Fruit fly (Drosophila melanogaster) whole organism, adult: Measurements from ENCODE around the gene Pif1.

ENCODE experiments used
- CG12768 ChIP-seq: fragments of 200-800 bp; sonication (Bioruptor generic); optimal IDR thresholded peaks from 2 replicates; lab custom pipeline; 2017; ENCODE audit warnings: missing biosample characterization, missing genetic modification characterization, mild to moderate bottlenecking, moderate library complexity, missing genetic modification reagents
- CG14711 ChIP-seq: fragments of 200-800 bp; sonication (Bioruptor generic); optimal IDR thresholded peaks from 2 replicates; lab custom pipeline; 2018; ENCODE audit warnings: missing biosample characterization, mild to moderate bottlenecking, missing genetic modification characterization, moderate library complexity
- CG1620 ChIP-seq: fragments of 200-800 bp; sonication (Bioruptor generic); optimal IDR thresholded peaks from 2 replicates; lab custom pipeline; 2016; ENCODE audit warnings: missing biosample characterization, missing genetic modification characterization
- CG33017 ChIP-seq: fragments of 200-800 bp; sonication (Bioruptor generic); optimal IDR thresholded peaks from 2 replicates; lab custom pipeline; 2018; ENCODE audit warnings: missing biosample characterization, mild to moderate bottlenecking, missing genetic modification characterization, moderate library complexity
- CG5204 ChIP-seq: fragments of 200-800 bp; sonication (Bioruptor generic); optimal IDR thresholded peaks from 2 replicates; lab custom pipeline; 2016; ENCODE audit warnings: missing biosample characterization, missing genetic modification characterization
- CG7045 ChIP-seq: fragments of 200-800 bp; sonication (Bioruptor generic); optimal IDR thresholded peaks from 2 replicates; lab custom pipeline; 2017; ENCODE audit warnings: missing biosample characterization, mild to moderate bottlenecking, missing genetic modification characterization
- CG7101 ChIP-seq: fragments of 200-800 bp; sonication (Bioruptor generic); optimal IDR thresholded peaks from 2 replicates; lab custom pipeline; 2018; ENCODE audit warnings: missing biosample characterization, mild to moderate bottlenecking, missing genetic modification characterization, moderate library complexity
- Clk ChIP-seq: fragments of 200-800 bp; sonication (Bioruptor generic); optimal IDR thresholded peaks from 2 replicates; lab custom pipeline; 2017; ENCODE audit warnings: missing biosample characterization, missing genetic modification characterization
- Crg-1 ChIP-seq: fragments of 200-800 bp; sonication (Bioruptor generic); optimal IDR thresholded peaks from 2 replicates; lab custom pipeline; 2016; ENCODE audit warnings: missing biosample characterization, missing genetic modification characterization
- Hr96 ChIP-seq: fragments of 200-800 bp; sonication (Bioruptor generic); optimal IDR thresholded peaks from 2 replicates; lab custom pipeline; 2016; ENCODE audit warnings: missing biosample characterization, missing genetic modification characterization
- Mnt ChIP-seq: fragments of 200-800 bp; sonication (Bioruptor generic); optimal IDR thresholded peaks from 2 replicates; lab custom pipeline; 2016; ENCODE audit warnings: missing biosample characterization, mild to moderate bottlenecking, missing genetic modification characterization
- bab1 ChIP-seq: fragments of 200-800 bp; sonication (Bioruptor generic); optimal IDR thresholded peaks from 3 replicates; lab custom pipeline; 2019; ENCODE audit warnings: missing biosample characterization, mild to moderate bottlenecking, missing genetic modification characterization, moderate library complexity
- cic ChIP-seq: fragments of 200-800 bp; sonication (Bioruptor generic); optimal IDR thresholded peaks from 2 replicates; lab custom pipeline; 2017; ENCODE audit warnings: missing biosample characterization, mild to moderate bottlenecking, missing genetic modification characterization, moderate library complexity
- cnc ChIP-seq, 2 experiments: fragments of >200 bp; optimal IDR thresholded peaks; 2 replicates each; lab custom pipeline; 2017
- kay ChIP-seq: fragments of 200-800 bp; sonication (Bioruptor generic); peaks from one replicate; lab custom pipeline; 2016; ENCODE audit warnings: missing biosample characterization, missing genetic modification characterization, borderline replicate concordance
- ovo ChIP-seq: fragments of 200-800 bp; sonication (Bioruptor generic); optimal IDR thresholded peaks from 2 replicates; lab custom pipeline; 2016; ENCODE audit warnings: missing biosample characterization, missing genetic modification characterization
- pad ChIP-seq: fragments of 200-800 bp; sonication (Bioruptor generic); optimal IDR thresholded peaks from 3 replicates; lab custom pipeline; 2017; ENCODE audit warnings: missing biosample characterization, missing genetic modification characterization, mild to moderate bottlenecking, moderate library complexity, missing genetic modification reagents
- tj ChIP-seq: fragments of 200-800 bp; sonication (Bioruptor generic); optimal IDR thresholded peaks from 3 replicates; lab custom pipeline; 2017; ENCODE audit warnings: missing biosample characterization, mild to moderate bottlenecking, missing genetic modification characterization, moderate library complexity
- toe ChIP-seq: fragments of 200-800 bp; sonication (Bioruptor generic); optimal IDR thresholded peaks from 2 replicates; lab custom pipeline; 2016; ENCODE audit warnings: missing biosample characterization, missing genetic modification characterization

The Pif1 gene

DNA sequence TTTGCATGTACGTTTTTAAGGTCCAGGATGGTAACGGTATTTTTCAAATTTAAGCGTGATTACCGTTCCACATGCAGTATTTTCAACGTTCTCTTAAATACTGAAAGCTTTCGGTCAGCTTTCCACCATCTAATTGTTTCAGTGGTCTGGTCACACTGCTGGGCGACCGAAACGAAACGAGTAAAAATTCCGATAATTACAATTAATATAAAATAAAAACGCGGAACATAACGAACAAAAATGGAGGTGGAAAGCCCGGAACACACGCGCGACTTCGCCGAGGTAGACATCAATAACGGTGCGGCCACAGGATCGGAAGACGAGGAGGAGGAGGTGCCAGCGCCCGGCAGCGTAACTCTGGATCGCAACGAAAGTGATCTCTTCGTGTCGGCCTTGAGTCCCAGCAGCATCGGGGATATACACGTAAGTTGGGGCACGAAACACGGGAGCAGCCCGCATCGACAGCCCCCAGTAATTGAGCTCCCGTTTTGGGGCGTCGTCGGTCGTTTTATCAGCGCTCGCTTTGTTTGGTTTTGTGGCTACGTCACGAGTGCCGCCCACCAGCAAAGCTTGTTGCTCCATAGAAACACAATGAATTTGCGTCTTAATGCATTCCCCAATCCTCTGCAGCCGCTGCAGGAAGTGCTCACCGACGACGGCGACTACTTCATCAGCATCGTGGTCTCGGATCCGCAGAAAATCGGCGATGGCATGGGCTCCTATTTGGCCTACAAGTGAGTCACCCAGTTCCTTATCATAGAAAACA, 20.1 kb downstream of the Pif1 start, which contains the start of gene Snx1:
Snx1 (plus strand) TSS at position 129 of the 766 bp plus-strand sequence.
- TF ChIP-seq toe (no peak), tj (GFP tag; lab: Kevin White, UChicago) (no peak), bab1 (GFP tag; lab: Kevin White, UChicago) (peak; percentile 49)

DNA sequence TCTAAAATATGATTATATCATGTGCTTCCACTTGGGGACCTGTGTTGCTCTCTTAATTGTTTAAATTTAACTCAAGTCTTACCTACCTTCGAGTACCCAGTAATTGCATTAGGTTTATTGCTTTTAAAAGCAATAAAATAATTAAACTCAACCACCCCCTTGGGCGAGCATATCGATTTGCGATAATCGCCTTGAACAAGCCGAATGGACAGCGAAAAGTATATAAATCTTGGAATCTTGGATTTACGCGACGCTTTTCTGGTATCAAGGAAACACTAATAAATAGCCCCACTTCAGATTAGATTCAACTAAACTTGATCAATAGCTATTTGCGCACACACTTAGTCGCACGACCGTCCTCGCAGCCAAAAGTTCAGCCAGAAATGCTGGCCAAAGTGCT, 24.1 kb downstream of the Pif1 start, which contains the start of gene CG2772:
CG2772 (plus strand) TSS at position 338 of the 400 bp plus-strand sequence.
- TF ChIP-seq kay (GFP tag; lab: Kevin White, UChicago) (peak; percentile 11), bab1 (GFP tag; lab: Kevin White, UChicago) (no peak)

DNA sequence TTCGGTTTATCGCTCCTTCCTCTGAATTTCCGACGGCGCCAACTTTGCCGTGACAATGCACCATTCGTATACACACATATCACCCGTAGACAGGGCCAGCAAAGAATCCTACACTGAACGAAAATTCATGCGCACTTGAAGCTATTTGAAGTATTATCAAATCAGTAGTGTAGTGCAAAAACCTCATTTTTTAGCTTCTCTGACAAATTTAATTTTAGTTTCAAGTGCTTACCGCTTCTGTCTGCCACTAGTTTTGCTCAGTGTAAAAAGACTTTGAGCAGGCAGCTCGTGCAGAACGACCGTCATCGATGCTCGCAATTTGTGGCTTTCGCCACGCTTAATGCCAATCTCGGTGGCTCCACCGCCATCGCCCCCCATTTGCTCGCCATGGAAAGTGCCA, 25.0 kb downstream of the Pif1 start:
- no peak for TF ChIP-seq Mnt
- no peak for TF ChIP-seq Crg-1 (GFP tag; lab: Kevin White, UChicago)

DNA sequence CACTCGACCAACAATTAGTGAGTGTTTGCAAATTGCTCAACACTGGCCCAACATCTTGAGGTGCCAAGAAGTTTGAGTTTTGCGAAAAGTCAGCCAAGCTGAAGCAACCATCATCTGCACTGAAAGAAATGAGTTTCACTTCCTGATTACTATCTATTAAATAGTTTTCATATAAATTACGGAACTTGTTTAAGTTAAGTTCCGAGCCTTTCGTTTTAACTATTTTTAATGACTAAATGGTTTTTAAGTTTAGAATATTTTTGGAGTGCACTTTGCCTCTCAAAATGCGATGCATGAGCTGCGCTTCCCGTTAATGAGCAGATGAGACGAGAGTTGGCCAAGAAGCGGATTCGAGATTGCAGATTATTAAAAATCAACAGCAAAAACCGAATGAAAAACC, 28.1 kb downstream of the Pif1 start:
- no peak for TF ChIP-seq CG7045 (GFP tag; lab: Kevin White, UChicago)
- no peak for TF ChIP-seq kay (GFP tag; lab: Kevin White, UChicago)
- TF ChIP-seq ovo = no peak
- TF ChIP-seq Mnt = no peak

DNA sequence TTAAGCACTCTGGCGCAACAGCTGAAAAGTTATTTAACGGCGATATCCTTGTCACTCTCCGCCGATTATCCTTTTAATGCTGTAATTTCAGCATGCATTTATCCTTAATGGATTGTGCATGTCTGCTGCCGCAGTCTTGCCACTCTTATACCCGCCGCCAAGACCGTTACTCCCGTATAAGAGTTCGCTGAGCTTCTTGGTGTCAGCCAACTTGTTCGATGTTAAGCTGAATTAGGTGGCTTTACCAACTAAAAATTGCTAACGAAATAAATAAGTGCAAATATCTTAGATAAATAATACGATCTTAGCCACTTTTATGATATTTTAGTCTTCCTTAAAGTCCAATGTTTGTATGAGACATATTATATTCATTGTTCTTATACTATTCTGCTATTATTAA, 28.6 kb downstream of the Pif1 start:
- no peak for TF ChIP-seq Mnt
- no peak for TF ChIP-seq CG12768
- TF ChIP-seq cnc (optimal IDR thresholded peaks at IDR 0.05; lab: Kevin White, UChicago) = no peak

DNA sequence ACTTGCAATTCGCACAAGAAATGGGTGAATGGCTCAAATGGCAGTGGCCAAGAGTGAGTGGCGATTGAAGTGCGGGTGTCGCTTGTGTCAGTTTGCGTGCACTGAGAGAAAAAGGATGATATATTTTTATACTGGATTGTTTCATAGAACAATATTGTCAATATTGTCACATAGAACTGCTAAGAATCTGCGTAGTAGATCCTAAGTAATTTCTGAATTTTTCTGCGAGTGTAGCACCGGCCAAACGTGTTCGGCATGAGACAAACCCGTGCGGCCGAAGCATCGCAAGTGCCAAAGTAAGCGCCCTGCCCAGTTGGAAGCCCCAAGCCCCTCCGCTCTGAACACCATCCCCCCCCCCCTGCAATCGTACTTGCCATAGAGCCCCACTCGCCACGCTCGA, 29.5 kb downstream of the Pif1 start:
- TF ChIP-seq CG14711 (tag; lab: Kevin White, UChicago) = no peak
- TF ChIP-seq ovo = no peak
- TF ChIP-seq CG7101 (tag; lab: Kevin White, UChicago) = no peak
- TF ChIP-seq CG33017 (tag; lab: Kevin White, UChicago) = no peak
- TF ChIP-seq CG1620 (GFP tag; lab: Kevin White, UChicago) = no peak
- TF ChIP-seq cic (GFP tag; lab: Kevin White, UChicago) = no peak
- TF ChIP-seq Clk (GFP tag; lab: Kevin White, UChicago) = no peak
- TF ChIP-seq cnc (optimal IDR thresholded peaks at IDR 0.05; lab: Kevin White, UChicago) = no peak
- no peak for TF ChIP-seq CG7045 (GFP tag; lab: Kevin White, UChicago)
- TF ChIP-seq CG5204 (GFP tag; lab: Kevin White, UChicago) = no peak
- no peak for TF ChIP-seq kay (GFP tag; lab: Kevin White, UChicago)
- TF ChIP-seq Hr96 (GFP tag; lab: Kevin White, UChicago) = no peak
- TF ChIP-seq CG12768 = no peak
- no peak for TF ChIP-seq Mnt
- TF ChIP-seq pad (GFP tag; lab: Kevin White, UChicago) = no peak
- TF ChIP-seq Crg-1 (GFP tag; lab: Kevin White, UChicago) = no peak

DNA sequence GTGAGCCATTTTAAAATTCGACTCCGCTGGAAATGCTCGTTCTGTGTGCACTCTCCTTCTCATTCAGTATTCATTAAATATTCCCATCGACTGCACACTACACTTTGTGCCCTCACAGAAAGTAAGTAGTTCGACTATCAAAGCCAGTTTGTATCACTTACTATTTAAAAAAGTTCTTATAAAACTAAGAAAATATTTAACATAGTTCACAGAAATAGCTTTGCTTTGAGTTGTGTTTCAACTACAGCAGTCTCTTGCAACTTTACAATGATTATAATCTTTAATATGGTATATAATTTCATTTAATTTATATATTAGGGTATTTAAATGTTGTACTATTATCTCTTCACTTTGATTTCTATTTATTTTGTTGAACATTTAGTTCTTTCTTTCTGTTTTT, 30.3 kb downstream of the Pif1 start:
- TF ChIP-seq kay (GFP tag; lab: Kevin White, UChicago) (no peak), cnc (optimal IDR thresholded peaks at IDR 0.05; lab: Kevin White, UChicago) (no peak), Mnt (no peak), CG7045 (GFP tag; lab: Kevin White, UChicago) (no peak), toe (no peak), pad (GFP tag; lab: Kevin White, UChicago) (no peak), tj (GFP tag; lab: Kevin White, UChicago) (no peak), ovo (no peak), CG7101 (tag; lab: Kevin White, UChicago) (no peak), cic (GFP tag; lab: Kevin White, UChicago) (no peak), bab1 (GFP tag; lab: Kevin White, UChicago) (no peak), Crg-1 (GFP tag; lab: Kevin White, UChicago) (no peak), CG33017 (tag; lab: Kevin White, UChicago) (no peak)

DNA sequence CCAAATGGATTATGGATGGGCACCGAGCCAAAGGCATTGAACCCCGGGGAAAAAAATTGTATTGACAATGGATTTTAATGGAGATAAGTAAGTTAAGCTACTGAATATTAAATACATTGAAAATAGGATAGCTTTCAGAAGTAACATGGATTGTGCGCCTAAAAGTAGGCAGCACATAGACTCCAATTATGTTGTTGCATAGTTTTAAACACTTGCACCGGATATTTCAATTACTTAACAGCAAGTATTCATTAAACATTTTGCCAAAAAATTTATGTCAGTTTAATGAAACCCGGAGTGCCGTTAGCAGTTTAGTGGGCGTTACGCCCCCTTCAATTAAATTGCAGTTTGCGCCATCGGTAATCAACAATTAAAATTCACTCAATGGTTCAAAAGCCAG, 31.7 kb downstream of the Pif1 start:
- TF ChIP-seq bab1 (GFP tag; lab: Kevin White, UChicago) = no peak
- TF ChIP-seq pad (GFP tag; lab: Kevin White, UChicago) = no peak
- TF ChIP-seq CG12768 = no peak
- no peak for TF ChIP-seq toe
- TF ChIP-seq Clk (GFP tag; lab: Kevin White, UChicago) = no peak
- TF ChIP-seq CG7045 (GFP tag; lab: Kevin White, UChicago) = no peak
- TF ChIP-seq ovo = no peak
- no peak for TF ChIP-seq CG5204 (GFP tag; lab: Kevin White, UChicago)
- no peak for TF ChIP-seq Hr96 (GFP tag; lab: Kevin White, UChicago)
- TF ChIP-seq tj (GFP tag; lab: Kevin White, UChicago) = no peak
- no peak for TF ChIP-seq CG1620 (GFP tag; lab: Kevin White, UChicago)
- TF ChIP-seq cnc (optimal IDR thresholded peaks at IDR 0.05; lab: Kevin White, UChicago) = no peak
- no peak for TF ChIP-seq CG7101 (tag; lab: Kevin White, UChicago)
- no peak for TF ChIP-seq kay (GFP tag; lab: Kevin White, UChicago)
- TF ChIP-seq cic (GFP tag; lab: Kevin White, UChicago) = no peak
- TF ChIP-seq CG33017 (tag; lab: Kevin White, UChicago) = no peak
